Worm (Caenorhabditis elegans) whole organism, midembryonic: ENCODE measurements around the gene C18D11.6.
A peak's percentile ranks its signal among the peaks of the same experiment; 100 is the strongest.

Experiments used
- T22C8.4 ChIP-seq: fragments of 200-800 bp; sonication (Bioruptor generic); IDR thresholded peaks from 2 replicates; pipeline ENCODE4 v1.3.6; 2022; ENCODE audit warnings: missing genetic modification characterization, missing compliant biosample characterization
- cog-1 ChIP-seq: sonication (generic microtip); optimal IDR thresholded peaks from 2 replicates; lab custom pipeline; 2016; ENCODE audit warnings: missing genetic modification characterization, missing compliant biosample characterization
- flt-1 ChIP-seq: fragments of 200-800 bp; sonication (Bioruptor generic); IDR thresholded peaks from 2 replicates; pipeline ENCODE4 v1.3.6; 2022; ENCODE audit warnings: missing genetic modification characterization, missing compliant biosample characterization
- klf-2 ChIP-seq: fragments of 200-800 bp; sonication (Bioruptor generic); conservative IDR thresholded peaks from 2 replicates; pipeline ENCODE4 v1.3.6; 2022; ENCODE audit warnings: missing genetic modification reagents, missing genetic modification characterization, missing compliant biosample characterization
- med-1 ChIP-seq: sonication (generic microtip); optimal IDR thresholded peaks from 2 replicates; lab custom pipeline; 2017; ENCODE audit warnings: missing genetic modification characterization, mild to moderate bottlenecking, missing compliant biosample characterization, antibody characterized with exemption, missing genetic modification reagents; ENCODE audit not compliant: insufficient read depth
- ref-1 ChIP-seq: fragments of 200-800 bp; sonication (Bioruptor generic); conservative IDR thresholded peaks from 2 replicates; pipeline ENCODE4 v1.3.6; 2022; ENCODE audit warnings: missing genetic modification reagents, missing genetic modification characterization, missing compliant biosample characterization
- tab-1 ChIP-seq: fragments of 200-800 bp; sonication (Bioruptor generic); IDR thresholded peaks from 2 replicates; pipeline ENCODE4 v1.3.6; 2022; ENCODE audit warnings: missing genetic modification characterization, missing compliant biosample characterization
- ztf-23 ChIP-seq: fragments of 200-800 bp; sonication (Bioruptor generic); IDR thresholded peaks from 2 replicates; pipeline ENCODE4 v1.3.6; 2022; ENCODE audit warnings: missing genetic modification reagents, missing genetic modification characterization, missing compliant biosample characterization
- ztf-29 ChIP-seq: fragments of 200-800 bp; sonication (Bioruptor generic); IDR thresholded peaks from 2 replicates; pipeline ENCODE4 v1.3.6; 2022; ENCODE audit warnings: missing genetic modification reagents, missing genetic modification characterization, missing compliant biosample characterization

Gene C18D11.6

DNA sequence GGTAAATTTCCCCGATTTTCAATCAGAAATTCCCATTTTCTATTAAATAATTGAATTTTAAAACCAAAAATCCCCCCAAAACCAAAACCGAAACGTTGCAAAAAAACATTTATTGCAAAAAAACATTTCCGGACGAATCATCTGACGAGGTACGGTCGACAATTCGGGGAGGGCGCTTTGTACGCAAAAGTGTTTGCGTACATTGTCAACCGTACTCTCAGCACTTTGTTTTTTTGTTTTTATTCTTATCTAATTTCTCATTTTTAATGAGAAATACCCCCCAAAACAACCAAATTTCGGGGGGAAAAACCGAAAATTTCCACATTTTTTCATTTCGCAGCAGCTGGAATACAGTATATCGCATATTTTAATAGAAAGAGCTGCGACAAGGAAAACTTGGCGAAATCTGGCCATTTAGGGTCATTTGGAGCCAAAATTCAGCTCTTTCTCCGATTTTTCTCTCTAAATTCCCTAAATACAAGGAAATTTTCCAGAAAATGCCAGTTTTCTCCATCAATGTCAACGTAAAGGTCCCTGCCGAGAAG, 37.4 kb downstream of the C18D11.6 start, which contains the start of gene mif-1:
mif-1 (plus strand) TSS at position 495 of the 545 bp plus-strand sequence.
- TF ChIP-seq ztf-29 (GFP tag; lab: Robert Waterston, UW): no peak
- TF ChIP-seq med-1 (GFP tag; lab: Kevin White, UChicago): no peak
- TF ChIP-seq ref-1: no peak
- no peak for TF ChIP-seq klf-2 (GFP tag; lab: Robert Waterston, UW)
- no peak for TF ChIP-seq tab-1
- TF ChIP-seq T22C8.4 (GFP tag; lab: Robert Waterston, UW): no peak
- TF ChIP-seq ztf-23: no peak
- TF ChIP-seq cog-1: no peak
- no peak for TF ChIP-seq flt-1 (GFP tag; lab: Robert Waterston, UW)

DNA sequence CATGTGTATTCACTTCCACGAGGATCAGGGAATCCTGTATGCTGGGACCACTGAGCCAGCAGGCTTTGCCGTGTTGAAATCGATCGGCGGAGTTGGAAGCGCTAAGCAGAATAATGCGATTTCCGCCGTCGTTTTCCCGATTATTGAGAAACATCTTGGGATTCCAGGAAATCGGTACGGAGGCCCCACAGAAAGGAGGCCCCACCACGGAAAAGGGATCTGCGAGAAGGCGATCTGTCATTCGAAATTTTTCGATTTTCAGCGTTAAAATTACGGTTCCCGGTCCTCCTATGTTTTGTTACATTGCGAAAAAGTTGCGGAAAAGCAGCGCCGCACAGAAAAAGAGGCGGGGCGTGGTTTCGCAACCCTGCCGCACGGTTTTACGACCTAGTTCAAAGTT, 38.0 kb downstream of the C18D11.6 start:
- TF ChIP-seq flt-1 (GFP tag; lab: Robert Waterston, UW) (peak; percentile 64; the same call in 1 of the 2 replicates), med-1 (GFP tag; lab: Kevin White, UChicago) (no peak), ztf-29 (GFP tag; lab: Robert Waterston, UW) (no peak), ztf-23 (no peak), T22C8.4 (GFP tag; lab: Robert Waterston, UW) (peak; percentile 34; the same call in 1 of the 2 replicates), klf-2 (GFP tag; lab: Robert Waterston, UW) (peak; percentile 60; the same call in 1 of the 2 replicates), tab-1 (no peak), ref-1 (0 out of 2 replicates have a peak, but pooled peaks have one; percentile 25)

DNA sequence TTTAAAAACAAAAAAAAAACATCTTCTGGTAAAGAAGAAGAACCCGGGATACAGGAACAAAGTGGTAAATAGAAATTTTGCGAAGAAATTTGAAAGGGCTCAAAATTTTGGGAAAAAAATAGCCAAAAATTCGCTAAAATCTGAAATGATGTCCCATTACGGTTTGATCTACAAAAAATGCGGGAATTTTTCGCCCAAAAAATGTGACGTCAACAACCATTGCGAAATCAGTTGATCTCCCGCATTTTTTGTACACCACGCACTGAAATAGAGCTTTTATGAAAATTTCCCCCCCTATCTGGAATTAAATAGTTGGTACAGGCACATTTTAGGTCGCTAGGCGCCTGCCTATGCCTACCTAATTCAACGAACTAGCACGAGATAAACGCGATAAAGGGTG, 39.2 kb downstream of the C18D11.6 start:
- no peak for TF ChIP-seq klf-2 (GFP tag; lab: Robert Waterston, UW)
- TF ChIP-seq ref-1: no peak
- TF ChIP-seq med-1 (GFP tag; lab: Kevin White, UChicago): no peak
- TF ChIP-seq ztf-29 (GFP tag; lab: Robert Waterston, UW): no peak
- no peak for TF ChIP-seq cog-1
- no peak for TF ChIP-seq flt-1 (GFP tag; lab: Robert Waterston, UW)
- no peak for TF ChIP-seq tab-1
- no peak for TF ChIP-seq ztf-23
- TF ChIP-seq T22C8.4 (GFP tag; lab: Robert Waterston, UW): no peak

DNA sequence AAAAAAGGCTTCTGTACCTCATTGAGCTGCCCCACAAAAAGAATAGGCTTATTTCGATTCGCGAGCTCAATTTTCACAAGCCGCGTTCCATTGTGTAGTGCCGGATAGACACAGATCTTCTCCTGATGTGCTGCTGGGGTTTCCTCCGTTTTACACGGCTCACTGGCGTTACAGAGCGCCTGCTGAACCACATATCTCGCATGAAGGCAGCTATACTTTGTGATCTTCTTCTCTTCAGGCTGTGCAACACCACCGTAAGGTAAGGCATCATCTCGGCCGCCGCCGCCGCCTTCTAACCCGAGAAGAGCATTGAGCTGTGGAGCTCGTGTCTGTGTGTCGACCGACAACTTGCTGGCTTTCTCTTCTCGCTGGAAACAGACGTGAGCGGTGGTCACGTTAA, 43.2 kb downstream of the C18D11.6 start:
- TF ChIP-seq flt-1 (GFP tag; lab: Robert Waterston, UW) (no peak), tab-1 (no peak), med-1 (GFP tag; lab: Kevin White, UChicago) (no peak), T22C8.4 (GFP tag; lab: Robert Waterston, UW) (no peak)

DNA sequence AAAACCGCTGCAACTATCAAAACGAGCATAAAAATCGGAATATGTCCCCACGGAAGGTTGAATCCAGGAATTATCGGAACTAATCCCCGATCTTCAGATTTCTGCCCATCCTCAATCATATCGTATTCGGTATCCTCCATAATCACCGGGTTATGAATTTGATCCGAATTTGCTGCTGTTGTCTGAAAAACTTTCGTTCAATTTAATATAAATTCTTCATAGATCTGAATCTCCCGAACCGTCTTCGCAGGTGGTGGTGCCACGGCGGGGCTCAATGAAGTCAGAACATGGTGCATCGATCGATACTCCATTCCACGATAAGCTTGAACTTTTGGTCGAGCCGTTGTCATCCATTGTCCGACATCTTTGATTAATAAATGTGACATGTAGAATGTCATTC, 46.5 kb downstream of the C18D11.6 start:
- TF ChIP-seq cog-1: no peak
- no peak for TF ChIP-seq klf-2 (GFP tag; lab: Robert Waterston, UW)
- no peak for TF ChIP-seq med-1 (GFP tag; lab: Kevin White, UChicago)
- TF ChIP-seq tab-1: no peak
- no peak for TF ChIP-seq ztf-23
- TF ChIP-seq flt-1 (GFP tag; lab: Robert Waterston, UW): no peak
- no peak for TF ChIP-seq ztf-29 (GFP tag; lab: Robert Waterston, UW)
- no peak for TF ChIP-seq T22C8.4 (GFP tag; lab: Robert Waterston, UW)
- TF ChIP-seq ref-1: no peak
